Fruit fly (Drosophila melanogaster) whole organism, adult: ENCODE data around the gene Rab35.

Source experiments
- CG12768 ChIP-seq: fragments of 200-800 bp; sonication (Bioruptor generic); optimal IDR thresholded peaks from 2 replicates; lab custom pipeline; 2017; ENCODE audit warnings: missing biosample characterization, missing genetic modification characterization, mild to moderate bottlenecking, moderate library complexity, missing genetic modification reagents
- CG33017 ChIP-seq: fragments of 200-800 bp; sonication (Bioruptor generic); optimal IDR thresholded peaks from 2 replicates; lab custom pipeline; 2018; ENCODE audit warnings: missing biosample characterization, mild to moderate bottlenecking, missing genetic modification characterization, moderate library complexity
- CG5204 ChIP-seq: fragments of 200-800 bp; sonication (Bioruptor generic); optimal IDR thresholded peaks from 2 replicates; lab custom pipeline; 2016; ENCODE audit warnings: missing biosample characterization, missing genetic modification characterization
- CG7045 ChIP-seq: fragments of 200-800 bp; sonication (Bioruptor generic); optimal IDR thresholded peaks from 2 replicates; lab custom pipeline; 2017; ENCODE audit warnings: missing biosample characterization, mild to moderate bottlenecking, missing genetic modification characterization
- Mnt ChIP-seq: fragments of 200-800 bp; sonication (Bioruptor generic); optimal IDR thresholded peaks from 2 replicates; lab custom pipeline; 2016; ENCODE audit warnings: missing biosample characterization, mild to moderate bottlenecking, missing genetic modification characterization
- pad ChIP-seq: fragments of 200-800 bp; sonication (Bioruptor generic); optimal IDR thresholded peaks from 3 replicates; lab custom pipeline; 2017; ENCODE audit warnings: missing biosample characterization, missing genetic modification characterization, mild to moderate bottlenecking, moderate library complexity, missing genetic modification reagents
- tj ChIP-seq: fragments of 200-800 bp; sonication (Bioruptor generic); optimal IDR thresholded peaks from 3 replicates; lab custom pipeline; 2017; ENCODE audit warnings: missing biosample characterization, mild to moderate bottlenecking, missing genetic modification characterization, moderate library complexity

DNA sequence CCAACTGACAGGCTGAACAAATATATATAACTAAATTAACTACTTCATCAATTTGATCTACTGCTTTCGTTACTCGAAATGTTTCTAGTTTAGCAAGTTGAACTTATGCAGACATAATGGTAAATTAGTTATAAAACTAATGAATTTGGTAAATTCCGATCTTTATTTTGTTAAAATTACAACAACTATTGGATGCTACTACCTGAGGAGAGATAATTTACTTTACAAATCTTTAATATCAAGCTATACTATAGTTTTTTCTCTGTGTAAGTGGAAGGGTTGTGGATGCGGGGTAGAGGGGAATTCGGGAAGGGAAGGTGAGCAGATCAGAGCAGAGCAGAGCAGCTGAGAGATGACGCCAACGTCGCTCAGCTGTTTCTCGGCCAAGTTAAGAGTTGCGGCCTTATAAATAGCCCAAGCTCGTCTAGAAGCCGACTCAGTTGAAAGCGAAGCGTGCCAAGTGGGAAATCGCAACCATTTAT, 11.9 kb downstream of the Rab35 start, which contains the start of gene aspr:
- TF ChIP-seq Mnt (GFP tag; lab: Kevin White, UChicago) (no peak), CG33017 (tag; lab: Kevin White, UChicago) (no peak), tj (GFP tag; lab: Kevin White, UChicago) (no peak), CG5204 (GFP tag; lab: Kevin White, UChicago) (no peak), CG7045 (GFP tag; lab: Kevin White, UChicago) (no peak), CG12768 (GFP tag; lab: Kevin White, UChicago) (no peak), pad (GFP tag; lab: Kevin White, UChicago) (no peak)
